Worm (Caenorhabditis elegans) whole organism, L3 larva: ENCODE results near the gene acp-6.

Source experiments
- R02D3.7 ChIP-seq: fragments of 150-350 bp; optimal IDR thresholded peaks from 2 replicates; lab custom pipeline; 2014; ENCODE audit warnings: missing biosample characterization, missing genetic modification characterization
- ama-1 ChIP-seq: fragments of 150-350 bp; optimal IDR thresholded peaks from 2 replicates; lab custom pipeline; 2018
- ceh-28 ChIP-seq: fragments of 150-350 bp; optimal IDR thresholded peaks from 2 replicates; lab custom pipeline; 2014; ENCODE audit warnings: missing biosample characterization, missing genetic modification reagents, missing genetic modification characterization
- ceh-9 ChIP-seq: sonication (generic microtip); optimal IDR thresholded peaks from 2 replicates; lab custom pipeline; 2018; ENCODE audit warnings: missing biosample characterization, missing genetic modification characterization
- elt-2 ChIP-seq: sonication (generic microtip); optimal IDR thresholded peaks from 2 replicates; lab custom pipeline; 2016; ENCODE audit warnings: missing genetic modification reagents, mild to moderate bottlenecking, missing genetic modification characterization, missing compliant biosample characterization
- elt-3 ChIP-seq, 3 experiments: fragments of 150-350 bp in 1 of 3; sonication (generic microtip) in 2 of 3; optimal IDR thresholded peaks; 2 replicates in 2 of 3; 4 replicates in 1 of 3; lab custom pipeline; 2014 to 2017; ENCODE audit warnings: missing biosample characterization in 3 of 3, missing genetic modification characterization in 3 of 3
- fos-1 ChIP-seq: fragments of 150-350 bp; optimal IDR thresholded peaks from 2 replicates; lab custom pipeline; 2014; ENCODE audit warnings: missing biosample characterization, missing genetic modification characterization
- nhr-11 ChIP-seq: fragments of 150-350 bp; optimal IDR thresholded peaks from 2 replicates; lab custom pipeline; 2014; ENCODE audit warnings: missing biosample characterization, missing genetic modification characterization
- nhr-77 ChIP-seq: fragments of 150-350 bp; optimal IDR thresholded peaks from 2 replicates; lab custom pipeline; 2014; ENCODE audit warnings: missing biosample characterization, missing genetic modification characterization
- zag-1 ChIP-seq: fragments of 150-350 bp; optimal IDR thresholded peaks from 2 replicates; lab custom pipeline; 2014; ENCODE audit warnings: missing biosample characterization, missing genetic modification characterization

ce11 chrIV:6404871-6405270 is 21.1 kb downstream of the acp-6 start, which contains the start of gene srv-13:
- no peak for TF ChIP-seq zag-1 (tag; lab: Kevin White, UChicago)
- TF ChIP-seq elt-2 (tag; lab: Kevin White, UChicago): no peak
- TF ChIP-seq fos-1 (tag; lab: Kevin White, UChicago): no peak
- TF ChIP-seq ama-1 (lab: Kevin White, UChicago): no peak
- TF ChIP-seq elt-3 (tag; optimal IDR thresholded peaks at IDR 0.05; lab: Kevin White, UChicago): no peak
- TF ChIP-seq ceh-28 (tag; lab: Kevin White, UChicago): no peak
- no peak for TF ChIP-seq ceh-9 (tag; lab: Kevin White, UChicago)
- TF ChIP-seq nhr-11: no peak
- TF ChIP-seq R02D3.7 (tag; lab: Kevin White, UChicago): no peak
- no peak for TF ChIP-seq nhr-77 (tag; lab: Kevin White, UChicago)
